Fruit fly (Drosophila melanogaster): ENCODE results near the gene CG4565.

The CG4565 gene

DNA sequence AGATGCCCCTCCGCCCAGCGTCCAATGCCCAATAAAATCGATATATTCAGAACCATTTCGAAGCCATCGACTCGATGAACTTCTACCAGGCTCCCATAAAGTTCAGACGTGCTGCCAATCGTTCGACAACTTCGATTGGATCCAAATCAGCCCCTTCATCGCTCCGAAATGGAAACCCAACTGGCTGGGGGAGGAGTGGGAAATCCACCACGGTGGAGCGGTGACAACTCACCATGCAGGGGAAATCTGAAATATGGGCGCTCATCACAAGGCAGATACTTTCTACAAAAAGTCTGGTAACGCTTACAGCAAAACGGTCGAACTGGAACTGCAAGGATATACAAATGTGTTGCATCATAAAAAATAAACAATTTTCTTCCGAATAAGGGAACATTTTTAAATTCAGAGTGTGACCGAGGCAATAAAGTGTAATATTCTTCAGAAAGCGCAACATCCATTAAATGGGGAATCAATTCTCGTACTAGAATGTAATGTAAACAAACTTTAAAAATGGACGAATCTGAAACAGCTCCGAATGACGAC lies at the start of gene CG4565:
Gene CG4565, plus strand, starts transcription at position 493 of the 543 bp plus-strand sequence.
- TF ChIP-seq pad (GFP tag; optimal IDR thresholded peaks at IDR 0.05) = peak; percentile 100
- TF ChIP-seq Mnt (GFP tag; optimal IDR thresholded peaks at IDR 0.05) = no peak
- no peak for TF ChIP-seq CG7045 (GFP tag; optimal IDR thresholded peaks at IDR 0.05)
- no peak for TF ChIP-seq CG11617 (GFP tag; optimal IDR thresholded peaks at IDR 0.05)

dm6 chr3R:10803855-10804254 lies 48.7 kb upstream of the CG4565 start, which contains the start of gene CG14692:
TSS of gene CG14692 (minus strand) at chr3R:10803955.
- TF ChIP-seq Clk (GFP tag; optimal IDR thresholded peaks at IDR 0.05) = no peak
- no peak for TF ChIP-seq toe (GFP tag; optimal IDR thresholded peaks at IDR 0.05)
- no peak for TF ChIP-seq CG11617 (GFP tag; optimal IDR thresholded peaks at IDR 0.05)
- no peak for TF ChIP-seq Mnt (GFP tag; optimal IDR thresholded peaks at IDR 0.05)
- TF ChIP-seq Hr96 (GFP tag; optimal IDR thresholded peaks at IDR 0.05) = no peak
- TF ChIP-seq CG7045 (GFP tag; optimal IDR thresholded peaks at IDR 0.05) = no peak
- no peak for TF ChIP-seq tj (GFP tag; optimal IDR thresholded peaks at IDR 0.05)

DNA sequence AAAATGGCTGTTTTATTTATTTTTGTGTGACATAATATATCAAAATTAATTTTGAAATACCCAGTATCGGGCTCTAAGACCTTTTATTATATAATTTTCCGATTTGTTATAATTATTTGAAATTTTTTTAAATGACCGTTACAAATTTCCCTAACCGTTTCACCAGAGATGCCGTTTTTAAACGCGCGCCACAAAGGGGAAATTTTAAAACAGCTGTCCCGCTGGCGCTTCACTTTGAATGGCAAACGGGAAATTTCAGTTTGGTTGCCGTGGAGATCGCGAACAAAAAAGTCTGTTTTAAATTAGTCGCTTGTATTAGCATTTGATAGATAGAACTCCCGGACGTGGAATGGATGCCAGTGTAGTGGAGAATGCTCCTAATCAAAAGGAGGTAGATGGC lies 37.5 kb upstream of the CG4565 start, which contains the start of the genes CG14693 and TTLL15:
Gene CG14693, minus strand, starts transcription at position 16 of the 400 bp plus-strand sequence.
Gene TTLL15, plus strand, starts transcription at position 257 of the 400 bp plus-strand sequence.
- TF ChIP-seq CG11617 (GFP tag; optimal IDR thresholded peaks at IDR 0.05) (no peak), kay (GFP tag; ENCODE audit: borderline replicate concordance) (peak; percentile 82)

DNA sequence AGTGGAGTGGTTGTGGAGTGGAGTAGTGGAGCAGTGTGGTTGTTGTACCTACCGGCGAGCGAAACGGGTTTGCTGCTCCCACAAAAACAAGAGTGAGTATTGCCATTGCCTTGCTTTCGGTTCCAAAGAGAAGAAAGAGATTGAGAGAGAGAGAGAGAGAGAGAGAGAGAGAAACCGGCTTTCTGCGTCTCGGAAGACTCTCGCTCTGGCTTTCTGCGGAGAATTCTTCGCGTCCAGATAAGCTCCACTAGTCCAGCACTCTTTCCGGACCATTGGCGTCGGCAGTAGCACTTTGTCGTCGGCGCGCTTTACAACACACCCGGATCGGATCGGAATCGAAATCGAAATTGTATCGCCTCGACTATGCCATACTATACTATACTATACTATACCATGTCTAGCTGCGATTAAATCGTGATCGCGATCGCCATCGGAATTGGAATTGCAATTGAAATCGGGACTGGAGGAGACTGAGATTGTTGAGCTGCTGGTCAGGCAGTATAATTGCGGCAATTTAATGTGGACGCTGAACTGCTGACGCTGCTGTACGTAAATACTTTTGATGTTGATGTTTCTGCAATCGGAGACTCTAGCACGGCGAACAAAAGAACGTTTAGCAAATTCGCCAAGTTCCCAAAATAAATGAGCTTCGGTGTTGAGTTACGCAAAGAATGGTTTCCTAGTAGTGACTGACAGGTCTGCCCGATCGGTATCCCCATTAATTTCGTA lies 25.6 kb upstream of the CG4565 start, which contains the start of gene Cad86C:
Gene Cad86C, plus strand, starts transcription at position 284 of the 729 bp plus-strand sequence.
- TF ChIP-seq CG7101 (tag; optimal IDR thresholded peaks at IDR 0.05) (no peak), Hr96 (GFP tag; optimal IDR thresholded peaks at IDR 0.05) (no peak), bab1 (GFP tag; optimal IDR thresholded peaks at IDR 0.05) (peak; percentile 51), Clk (GFP tag; optimal IDR thresholded peaks at IDR 0.05) (no peak), tj (GFP tag; optimal IDR thresholded peaks at IDR 0.05) (peak; percentile 94), CG7045 (GFP tag; optimal IDR thresholded peaks at IDR 0.05) (peak; percentile 10)

DNA sequence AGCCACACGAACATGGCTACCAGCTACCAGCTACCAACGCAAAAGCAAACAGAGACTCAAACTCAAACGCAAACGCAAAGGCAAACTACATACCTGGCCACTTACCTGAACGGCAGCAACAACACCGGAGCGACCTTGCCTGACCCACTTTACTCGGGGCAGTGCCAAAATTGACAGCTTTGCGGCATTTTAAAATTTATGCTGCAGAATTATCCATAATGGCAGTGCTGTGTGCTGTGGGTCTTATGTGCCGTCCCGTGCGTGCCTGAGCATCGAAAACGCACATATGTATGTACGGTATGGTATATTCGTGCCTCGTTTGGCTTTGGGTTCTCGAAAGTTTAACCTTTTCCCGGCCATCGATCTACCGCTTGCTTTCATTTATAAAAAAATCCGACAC lies 23.8 kb upstream of the CG4565 start:
- TF ChIP-seq CG11617 (GFP tag; optimal IDR thresholded peaks at IDR 0.05) (no peak), CG5204 (GFP tag; optimal IDR thresholded peaks at IDR 0.05) (no peak), CG1620 (GFP tag; optimal IDR thresholded peaks at IDR 0.05) (no peak), CG12768 (GFP tag; optimal IDR thresholded peaks at IDR 0.05) (no peak), CG7045 (GFP tag; optimal IDR thresholded peaks at IDR 0.05) (no peak), Mnt (GFP tag; optimal IDR thresholded peaks at IDR 0.05) (no peak), tj (GFP tag; optimal IDR thresholded peaks at IDR 0.05) (no peak), kay (GFP tag; ENCODE audit: borderline replicate concordance) (no peak), toe (GFP tag; optimal IDR thresholded peaks at IDR 0.05) (no peak)

DNA sequence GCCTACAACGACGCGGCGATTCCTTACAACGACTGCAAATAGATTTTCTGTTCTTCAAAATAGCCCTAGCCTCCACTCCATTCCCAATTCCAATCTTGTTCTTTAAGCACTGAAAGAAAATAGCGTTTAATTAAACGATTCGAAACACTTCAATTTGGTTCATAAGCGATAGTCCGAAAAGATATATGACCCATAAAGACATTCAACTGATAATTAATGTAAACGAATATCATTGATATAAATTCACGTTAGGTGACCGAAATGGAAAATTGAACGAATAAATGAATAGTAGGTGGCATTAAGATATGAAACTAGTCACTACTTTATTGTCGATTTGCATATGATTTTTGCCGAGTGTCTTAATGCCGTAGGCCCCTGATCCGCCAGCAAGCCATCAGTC lies 22.8 kb upstream of the CG4565 start:
- no peak for TF ChIP-seq CG5204 (GFP tag; optimal IDR thresholded peaks at IDR 0.05)
- no peak for TF ChIP-seq Clk (GFP tag; optimal IDR thresholded peaks at IDR 0.05)
- no peak for TF ChIP-seq toe (GFP tag; optimal IDR thresholded peaks at IDR 0.05)
- no peak for TF ChIP-seq cnc (optimal IDR thresholded peaks at IDR 0.05)

dm6 chr3R:10832526-10833165 lies 19.9 kb upstream of the CG4565 start:
- TF ChIP-seq pad (GFP tag; optimal IDR thresholded peaks at IDR 0.05) (no peak), ovo (GFP tag; optimal IDR thresholded peaks at IDR 0.05) (no peak), bab1 (GFP tag; optimal IDR thresholded peaks at IDR 0.05) (no peak)

DNA sequence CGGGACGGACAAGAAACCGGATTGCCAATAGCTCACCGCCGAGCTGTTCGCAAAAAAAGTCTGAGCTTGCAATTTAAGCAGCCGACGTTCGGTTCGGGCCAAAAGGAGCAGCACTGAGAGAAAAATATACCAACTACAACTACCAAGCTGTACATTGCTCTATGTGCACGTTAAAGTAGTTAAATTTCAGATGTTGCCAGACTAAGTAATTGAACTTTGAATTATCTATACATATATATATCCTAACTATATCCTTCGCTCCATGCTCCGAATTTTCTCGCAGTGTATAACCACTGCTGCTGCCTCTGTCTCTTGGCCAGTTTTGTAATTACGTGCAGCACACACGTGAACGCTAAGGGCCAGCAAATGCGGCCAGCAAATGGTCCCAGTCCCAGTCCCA lies 17.6 kb upstream of the CG4565 start:
- TF ChIP-seq CG14711 (tag; optimal IDR thresholded peaks at IDR 0.05) (no peak), Hr96 (GFP tag; optimal IDR thresholded peaks at IDR 0.05) (no peak), cnc (optimal IDR thresholded peaks at IDR 0.05) (no peak), CG1620 (GFP tag; optimal IDR thresholded peaks at IDR 0.05) (no peak), toe (GFP tag; optimal IDR thresholded peaks at IDR 0.05) (no peak)

- TF ChIP-seq cic (GFP tag; optimal IDR thresholded peaks at IDR 0.05) (no peak), Mnt (GFP tag; optimal IDR thresholded peaks at IDR 0.05) (no peak), kay (GFP tag; ENCODE audit: borderline replicate concordance) (no peak), CG7101 (tag; optimal IDR thresholded peaks at IDR 0.05) (no peak), CG14711 (tag; optimal IDR thresholded peaks at IDR 0.05) (no peak), CG11617 (GFP tag; optimal IDR thresholded peaks at IDR 0.05) (no peak), CG12768 (GFP tag; optimal IDR thresholded peaks at IDR 0.05) (no peak), pad (GFP tag; optimal IDR thresholded peaks at IDR 0.05) (no peak), tj (GFP tag; optimal IDR thresholded peaks at IDR 0.05) (no peak), toe (GFP tag; optimal IDR thresholded peaks at IDR 0.05) (no peak), Hr96 (GFP tag; optimal IDR thresholded peaks at IDR 0.05) (no peak)
These were observed 15.6 kb upstream of the CG4565 start for dm6 chr3R:10836924-10837323.

Data from whole organism, adult.